3 fruit fly cellular contexts compared by ENCODE assay signal in genomic region chr3R:31718967-31719366, dm6.
A peak's percentile ranks its signal among the peaks of the same experiment; 100 is the strongest.
TF ChIP-seq lines count a peak whose summit lies in the region.

No protein-coding gene starts in this region.

- no peak for TF ChIP-seq CTCF in whole organism, embryonic (GFP tag; optimal IDR thresholded peaks at IDR 0.05; lab: Kevin White, UChicago)

TF ChIP-seq in whole organism, embryonic, 481 proteins besides CTCF, POLR2A, EP300 and RAD21:
- TF ChIP-seq dysf (GFP tag; IDR thresholded peaks at IDR 0.05; lab: Robert Waterston, UW) (no peak), nom (GFP tag; optimal IDR thresholded peaks at IDR 0.05; lab: Kevin White, UChicago) (peak; percentile 54)

TF ChIP-seq in whole organism, prepupa, 60 proteins besides CTCF, POLR2A, EP300 and RAD21:
- TF ChIP-seq Ets21C (GFP tag; optimal IDR thresholded peaks at IDR 0.05; lab: Kevin White, UChicago): no peak
- TF ChIP-seq ss (GFP tag; optimal IDR thresholded peaks at IDR 0.05; lab: Kevin White, UChicago): peak; percentile 25 to 32
- peak; percentile 65 for TF ChIP-seq svp (GFP tag; lab: Kevin White, UChicago)
- TF ChIP-seq Eip78C (GFP tag; lab: Kevin White, UChicago): peak; percentile 6
- TF ChIP-seq Hr39 (GFP tag; optimal IDR thresholded peaks at IDR 0.05; lab: Kevin White, UChicago): no peak
- TF ChIP-seq Sox14 (GFP tag; optimal IDR thresholded peaks at IDR 0.05; lab: Kevin White, UChicago): no peak
- 0 out of 3 replicates have a peak, but pooled peaks have one; percentile 18 for TF ChIP-seq eg (GFP tag; IDR thresholded peaks at IDR 0.05; lab: Robert Waterston, UW)
- TF ChIP-seq fkh (GFP tag; optimal IDR thresholded peaks at IDR 0.05; lab: Kevin White, UChicago): peak; percentile 16
- no peak for TF ChIP-seq Sox15 (GFP tag; optimal IDR thresholded peaks at IDR 0.05; lab: Kevin White, UChicago)
TF ChIP-seq in whole organism, prepupa: peak in this region for 5.

TF ChIP-seq in whole organism, pupa, 21 proteins besides CTCF, POLR2A, EP300 and RAD21:
- TF ChIP-seq D1 (tag; optimal IDR thresholded peaks at IDR 0.05; lab: Kevin White, UChicago) (no peak), CG15710 (tag; optimal IDR thresholded peaks at IDR 0.05; lab: Kevin White, UChicago) (no peak), gl (tag; optimal IDR thresholded peaks at IDR 0.05; lab: Kevin White, UChicago) (peak; percentile 52), CG4496 (GFP tag; IDR thresholded peaks at IDR 0.05; lab: Robert Waterston, UW) (peak; percentile 31; the same call in 1 of the 3 replicates)
